Worm (Caenorhabditis elegans) whole organism, dauer: Measurements from ENCODE around the gene pals-40.

Experiments used
- unc-62 ChIP-seq: sonication (generic microtip); optimal IDR thresholded peaks from 2 replicates; lab custom pipeline; 2017; ENCODE audit warnings: missing biosample characterization, missing genetic modification reagents, missing genetic modification characterization

The pals-40 gene

ce11 chrIII:1354523-1354922 lies 23.3 kb downstream of the pals-40 start:
- TF ChIP-seq unc-62 (GFP tag; lab: Kevin White, UChicago): no peak

DNA sequence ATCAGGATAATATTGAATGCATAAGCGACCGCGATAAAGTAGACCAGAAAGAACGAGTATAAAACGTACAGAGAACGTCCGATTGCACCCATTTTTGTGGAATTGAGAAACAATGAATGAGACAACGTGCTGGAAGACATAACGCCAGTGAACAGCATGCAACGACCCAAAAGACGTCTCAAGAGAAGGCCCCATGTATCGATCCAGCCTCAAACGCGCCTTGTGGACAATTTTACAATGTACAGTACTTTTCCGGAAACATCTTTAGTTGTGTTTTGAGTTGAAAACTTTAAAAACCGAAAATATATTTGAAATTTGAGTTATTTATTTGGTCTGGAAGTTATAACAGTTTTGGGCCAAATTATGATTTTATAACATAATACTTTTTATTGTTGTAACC lies 27.1 kb downstream of the pals-40 start, which contains the start of gene Y82E9BL.3:
Gene Y82E9BL.3, minus strand, starts transcription at position 101 of the 400 bp plus-strand sequence.
- TF ChIP-seq unc-62 (GFP tag; lab: Kevin White, UChicago): no peak

DNA sequence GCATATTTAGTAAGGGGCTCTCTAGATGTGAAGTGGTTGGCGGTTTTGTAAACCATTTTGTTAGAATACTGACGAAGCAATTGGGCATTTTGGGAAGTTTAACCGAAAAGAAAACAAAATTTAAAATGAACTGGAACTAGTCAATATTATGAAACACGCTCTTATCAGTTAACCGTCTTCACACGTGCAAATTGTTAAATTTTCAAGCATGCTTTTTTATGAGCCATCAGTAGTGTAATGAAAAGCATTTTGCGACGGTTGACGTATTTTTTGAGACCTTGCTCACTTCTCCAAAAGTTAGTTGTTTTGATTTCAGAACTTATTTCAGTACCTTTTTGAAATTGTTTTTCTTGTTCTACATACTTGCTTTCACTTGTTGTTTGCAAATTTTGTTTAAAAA lies 28.5 kb downstream of the pals-40 start, which contains the start of gene fbxa-25:
Gene fbxa-25, minus strand, starts transcription at position 138 of the 400 bp plus-strand sequence.
- no peak for TF ChIP-seq unc-62 (GFP tag; lab: Kevin White, UChicago)

- no peak for TF ChIP-seq unc-62 (GFP tag; lab: Kevin White, UChicago)
These were observed 30.3 kb downstream of the pals-40 start, which contains the start of gene Y82E9BL.5 for ce11 chrIII:1347539-1347938. TSS of gene Y82E9BL.5 (minus strand) at chrIII:1347639.

- TF ChIP-seq unc-62 (GFP tag; lab: Kevin White, UChicago): no peak
These were observed 30.8 kb downstream of the pals-40 start for ce11 chrIII:1347003-1347402.

- TF ChIP-seq unc-62 (GFP tag; lab: Kevin White, UChicago): no peak
These were observed 32.1 kb downstream of the pals-40 start, which contains the start of gene Y82E9BL.6 for ce11 chrIII:1345694-1346093. TSS of gene Y82E9BL.6 (minus strand) at chrIII:1345794.

- no peak for TF ChIP-seq unc-62 (GFP tag; lab: Kevin White, UChicago)
These were observed 34.8 kb downstream of the pals-40 start, which contains the start of gene fbxa-27 for ce11 chrIII:1342919-1343419. TSS of gene fbxa-27 (plus strand) at chrIII:1342969.

DNA sequence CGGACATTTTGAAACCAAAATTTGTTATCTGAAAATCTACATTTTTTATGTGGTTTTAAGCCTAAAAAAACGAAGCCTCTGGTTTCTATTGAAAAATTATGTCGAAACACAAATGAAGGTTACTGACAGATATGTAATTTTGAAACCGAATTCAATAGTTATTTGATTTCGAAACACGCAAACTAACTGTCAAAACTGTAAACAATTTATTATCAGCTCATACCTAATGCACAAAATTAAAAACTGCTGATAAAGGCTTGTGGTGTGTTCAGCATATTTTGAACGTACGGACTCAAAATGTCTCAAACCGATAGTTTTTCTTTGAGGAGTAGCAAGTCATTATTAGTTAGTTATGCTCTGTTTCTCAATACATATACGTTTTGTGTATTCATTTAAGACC lies 35.3 kb downstream of the pals-40 start, which contains the start of gene fbxa-26:
Gene fbxa-26, minus strand, starts transcription at position 35 of the 400 bp plus-strand sequence.
- TF ChIP-seq unc-62 (GFP tag; lab: Kevin White, UChicago): no peak

DNA sequence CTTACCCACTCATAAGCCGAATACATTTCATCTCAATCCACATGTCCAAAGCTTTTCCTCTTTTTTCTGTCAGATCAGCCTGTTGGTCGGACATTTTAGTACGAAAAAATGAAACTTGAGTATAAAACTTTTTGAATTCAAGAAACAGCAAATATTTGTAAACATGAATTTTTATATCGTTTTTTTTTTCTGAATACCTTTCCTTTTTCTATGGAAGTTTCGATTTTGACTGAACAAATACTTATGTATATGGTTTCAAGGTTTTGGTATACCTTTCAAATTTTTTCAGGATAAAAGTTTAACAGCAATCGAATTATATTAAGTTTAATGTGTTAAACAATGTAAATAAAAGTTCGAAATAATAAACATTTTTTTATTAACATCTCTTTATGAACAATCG lies 37.6 kb downstream of the pals-40 start, which contains the start of gene fbxa-5:
Gene fbxa-5, minus strand, starts transcription at position 101 of the 400 bp plus-strand sequence.
- TF ChIP-seq unc-62 (GFP tag; lab: Kevin White, UChicago): no peak

- no peak for TF ChIP-seq unc-62 (GFP tag; lab: Kevin White, UChicago)
These were observed 45.9 kb downstream of the pals-40 start, which contains the start of gene Y82E9BL.19 for ce11 chrIII:1331894-1332293. TSS of gene Y82E9BL.19 (plus strand) at chrIII:1332016.
